Worm (Caenorhabditis elegans): ENCODE measurements around the gene sru-25.

ce11 chrV:699051-699450, 24.9 kb upstream of the sru-25 start:
- TF ChIP-seq elt-2 (tag; optimal IDR thresholded peaks at IDR 0.05) (no peak), unc-55 (GFP tag; optimal IDR thresholded peaks at IDR 0.05) (no peak), syd-9 (tag; optimal IDR thresholded peaks at IDR 0.05) (no peak)

All from whole organism, late embryonic.